Fruit fly (Drosophila melanogaster) whole organism, prepupa: Measurements from ENCODE around the gene CG7600.

Experiments used
- CG10631 ChIP-seq: fragments of 200-800 bp; sonication (Bioruptor generic); optimal IDR thresholded peaks from 2 replicates; lab custom pipeline; 2016; ENCODE audit warnings: missing biosample characterization, missing genetic modification characterization
- CG10669 ChIP-seq: fragments of 200-800 bp; sonication (Bioruptor generic); optimal IDR thresholded peaks from 3 replicates; lab custom pipeline; 2018; ENCODE audit warnings: missing biosample characterization, mild to moderate bottlenecking, missing genetic modification characterization, moderate library complexity
- CG11294 ChIP-seq: fragments of 200-800 bp; sonication (Bioruptor generic); IDR thresholded peaks from 2 replicates; pipeline ENCODE4 v1.3.6; 2022; ENCODE audit warnings: missing biosample characterization, missing genetic modification characterization
- CG11762 ChIP-seq: fragments of 200-800 bp; sonication (Bioruptor generic); optimal IDR thresholded peaks from 3 replicates; lab custom pipeline; 2016; ENCODE audit warnings: missing biosample characterization, missing genetic modification characterization; ENCODE audit not compliant: insufficient read depth
- CG11902 ChIP-seq: fragments of 200-800 bp; sonication (Bioruptor generic); optimal IDR thresholded peaks from 3 replicates; lab custom pipeline; 2016; ENCODE audit warnings: missing biosample characterization, missing genetic modification characterization
- CG15336 ChIP-seq: fragments of 200-800 bp; sonication (Bioruptor generic); IDR thresholded peaks from 2 replicates; pipeline ENCODE4 v1.3.6; 2022; ENCODE audit warnings: missing biosample characterization, missing genetic modification characterization
- CG1621 ChIP-seq: fragments of 200-800 bp; sonication (Bioruptor generic); optimal IDR thresholded peaks from 3 replicates; lab custom pipeline; 2018; ENCODE audit warnings: missing biosample characterization, mild to moderate bottlenecking, missing genetic modification characterization
- CG16779 ChIP-seq: fragments of 200-800 bp; sonication (Bioruptor generic); optimal IDR thresholded peaks from 3 replicates; lab custom pipeline; 2017; ENCODE audit warnings: missing biosample characterization, mild to moderate bottlenecking, missing genetic modification characterization
- CG3032 ChIP-seq: fragments of 200-800 bp; optimal IDR thresholded peaks from 2 replicates; lab custom pipeline; 2019; ENCODE audit warnings: missing biosample characterization, mild to moderate bottlenecking, missing genetic modification characterization, moderate library complexity
- CG31627 ChIP-seq: fragments of 200-800 bp; sonication (Bioruptor generic); optimal IDR thresholded peaks from 3 replicates; lab custom pipeline; 2016; ENCODE audit warnings: missing biosample characterization, missing genetic modification characterization
- CG32006 ChIP-seq: fragments of 200-800 bp; sonication (Bioruptor generic); optimal IDR thresholded peaks from 3 replicates; lab custom pipeline; 2017; ENCODE audit warnings: missing biosample characterization, mild to moderate bottlenecking, missing genetic modification characterization
- CG3919 ChIP-seq: fragments of 200-800 bp; sonication (Bioruptor generic); optimal IDR thresholded peaks from 3 replicates; lab custom pipeline; 2016; ENCODE audit warnings: missing biosample characterization, missing genetic modification characterization
- CG4318 ChIP-seq: fragments of 200-800 bp; sonication (Bioruptor generic); optimal IDR thresholded peaks from 3 replicates; lab custom pipeline; 2017; ENCODE audit warnings: missing biosample characterization, mild to moderate bottlenecking, missing genetic modification characterization
- CG6163 ChIP-seq: fragments of 200-800 bp; sonication (Bioruptor generic); IDR thresholded peaks from 3 replicates; pipeline ENCODE4 v1.3.6; 2022; ENCODE audit warnings: missing biosample characterization, missing genetic modification characterization
- CG6792 ChIP-seq: fragments of 200-800 bp; sonication (Bioruptor generic); optimal IDR thresholded peaks from 3 replicates; lab custom pipeline; 2016; ENCODE audit warnings: missing biosample characterization, missing genetic modification characterization
- CG6808 ChIP-seq: fragments of 200-800 bp; sonication (Bioruptor generic); optimal IDR thresholded peaks from 3 replicates; lab custom pipeline; 2017; ENCODE audit warnings: missing biosample characterization, missing genetic modification characterization, mild to moderate bottlenecking, moderate library complexity, missing genetic modification reagents
- CG6854 ChIP-seq: fragments of 200-800 bp; sonication (Bioruptor generic); optimal IDR thresholded peaks from 2 replicates; lab custom pipeline; 2017; ENCODE audit warnings: missing biosample characterization, mild to moderate bottlenecking, missing genetic modification characterization
- CG7368 ChIP-seq: fragments of 200-800 bp; sonication (Bioruptor generic); optimal IDR thresholded peaks from 3 replicates; lab custom pipeline; 2016; ENCODE audit warnings: missing biosample characterization, missing genetic modification characterization
- CG8119 ChIP-seq: fragments of 200-800 bp; sonication (Bioruptor generic); IDR thresholded peaks from 3 replicates; pipeline ENCODE4 v1.3.6; 2022; ENCODE audit warnings: missing biosample characterization, missing genetic modification characterization
- CG8319 ChIP-seq: fragments of 200-800 bp; sonication (Bioruptor generic); optimal IDR thresholded peaks from 3 replicates; lab custom pipeline; 2016; ENCODE audit warnings: missing biosample characterization, missing genetic modification characterization
- CG8632 ChIP-seq: fragments of 200-800 bp; sonication (Bioruptor generic); optimal IDR thresholded peaks from 3 replicates; lab custom pipeline; 2016; ENCODE audit warnings: missing biosample characterization, missing genetic modification characterization
- Eip75B ChIP-seq: fragments of 200-800 bp; sonication (Bioruptor generic); optimal IDR thresholded peaks from 3 replicates; lab custom pipeline; 2016; ENCODE audit warnings: missing biosample characterization, missing genetic modification characterization
- Eip78C ChIP-seq: fragments of 200-800 bp; sonication (Bioruptor generic); peaks from one replicate; lab custom pipeline; 2016; ENCODE audit warnings: missing biosample characterization, missing genetic modification characterization
- Eip93F ChIP-seq: fragments of 200-800 bp; sonication (Bioruptor generic); optimal IDR thresholded peaks from 2 replicates; lab custom pipeline; 2016; ENCODE audit warnings: missing biosample characterization, mild to moderate bottlenecking, missing genetic modification characterization
- Ets21C ChIP-seq: fragments of 200-800 bp; sonication (Bioruptor generic); optimal IDR thresholded peaks from 3 replicates; lab custom pipeline; 2016; ENCODE audit warnings: missing biosample characterization, missing genetic modification characterization
- Ets96B ChIP-seq: fragments of 200-800 bp; optimal IDR thresholded peaks from 2 replicates; lab custom pipeline; 2019; ENCODE audit warnings: missing biosample characterization, mild to moderate bottlenecking, missing genetic modification characterization, moderate library complexity
- Hr38 ChIP-seq: sonication (Bioruptor generic); optimal IDR thresholded peaks from 2 replicates; lab custom pipeline; 2016; ENCODE audit warnings: missing biosample characterization, missing genetic modification characterization
- Hr39 ChIP-seq: fragments of 200-800 bp; sonication (Bioruptor generic); optimal IDR thresholded peaks from 2 replicates; lab custom pipeline; 2016; ENCODE audit warnings: missing biosample characterization, missing genetic modification characterization
- Hr4 ChIP-seq: fragments of 200-800 bp; sonication (Bioruptor generic); optimal IDR thresholded peaks from 3 replicates; lab custom pipeline; 2016; ENCODE audit warnings: missing biosample characterization, missing genetic modification characterization
- Lpt ChIP-seq: fragments of 200-800 bp; sonication (Bioruptor generic); optimal IDR thresholded peaks from 3 replicates; lab custom pipeline; 2016; ENCODE audit warnings: missing biosample characterization, missing genetic modification characterization
- Met ChIP-seq: fragments of 200-800 bp; sonication (Bioruptor generic); optimal IDR thresholded peaks from 3 replicates; lab custom pipeline; 2016; ENCODE audit warnings: missing biosample characterization, missing genetic modification characterization
- OdsH ChIP-seq: fragments of 200-800 bp; sonication (Bioruptor generic); optimal IDR thresholded peaks from 3 replicates; lab custom pipeline; 2016; ENCODE audit warnings: missing biosample characterization, missing genetic modification characterization
- Smox ChIP-seq: fragments of 200-800 bp; sonication (Bioruptor generic); optimal IDR thresholded peaks from 3 replicates; lab custom pipeline; 2016; ENCODE audit warnings: missing biosample characterization, missing genetic modification characterization
- Sox102F ChIP-seq: fragments of 200-800 bp; sonication (Bioruptor generic); optimal IDR thresholded peaks from 2 replicates; lab custom pipeline; 2016; ENCODE audit warnings: missing biosample characterization, mild to moderate bottlenecking, missing genetic modification characterization
- Sox14 ChIP-seq: fragments of 200-800 bp; sonication (Bioruptor generic); optimal IDR thresholded peaks from 3 replicates; lab custom pipeline; 2016; ENCODE audit warnings: missing biosample characterization, missing genetic modification characterization
- Sox15 ChIP-seq: fragments of 200-800 bp; sonication (Bioruptor generic); optimal IDR thresholded peaks from 3 replicates; lab custom pipeline; 2016; ENCODE audit warnings: missing biosample characterization, missing genetic modification characterization
- achi ChIP-seq: fragments of 200-800 bp; sonication (Bioruptor generic); optimal IDR thresholded peaks from 3 replicates; lab custom pipeline; 2016; ENCODE audit warnings: missing biosample characterization, missing genetic modification characterization
- acj6 ChIP-seq: fragments of 200-800 bp; sonication (Bioruptor generic); optimal IDR thresholded peaks from 3 replicates; lab custom pipeline; 2016; ENCODE audit warnings: missing biosample characterization, missing genetic modification characterization
- cyc ChIP-seq: fragments of 200-800 bp; sonication (Bioruptor generic); optimal IDR thresholded peaks from 3 replicates; lab custom pipeline; 2016; ENCODE audit warnings: missing biosample characterization, missing genetic modification characterization
- dsx ChIP-seq: fragments of 200-800 bp; optimal IDR thresholded peaks from 3 replicates; lab custom pipeline; 2019; ENCODE audit warnings: missing biosample characterization, mild to moderate bottlenecking, missing genetic modification characterization, moderate library complexity; ENCODE audit not compliant: poor library complexity, severe bottlenecking
- eg ChIP-seq: fragments of 200-800 bp; sonication (Bioruptor generic); IDR thresholded peaks from 3 replicates; pipeline ENCODE4 v1.3.6; 2022; ENCODE audit warnings: missing biosample characterization, missing genetic modification characterization
- fd59A ChIP-seq: fragments of 200-800 bp; sonication (Bioruptor generic); optimal IDR thresholded peaks from 2 replicates; lab custom pipeline; 2017; ENCODE audit warnings: missing biosample characterization, mild to moderate bottlenecking, missing genetic modification characterization, missing genetic modification reagents
- fkh ChIP-seq: fragments of 200-800 bp; sonication (Bioruptor generic); optimal IDR thresholded peaks from 3 replicates; lab custom pipeline; 2017; ENCODE audit warnings: missing biosample characterization, mild to moderate bottlenecking, missing genetic modification characterization, moderate library complexity
- lz ChIP-seq: fragments of 200-800 bp; sonication (Bioruptor generic); optimal IDR thresholded peaks from 3 replicates; lab custom pipeline; 2016; ENCODE audit warnings: missing biosample characterization, missing genetic modification characterization
- net ChIP-seq: fragments of 200-800 bp; sonication (Bioruptor generic); optimal IDR thresholded peaks from 3 replicates; lab custom pipeline; 2016; ENCODE audit warnings: missing biosample characterization, missing genetic modification characterization
- pdm3 ChIP-seq: fragments of 200-800 bp; sonication (Bioruptor generic); optimal IDR thresholded peaks from 3 replicates; lab custom pipeline; 2016; ENCODE audit warnings: missing biosample characterization, missing genetic modification characterization
- salr ChIP-seq, 2 experiments: fragments of 200-800 bp; sonication (Bioruptor generic); optimal IDR thresholded peaks; 3 replicates each; lab custom pipeline; 2016 to 2018; ENCODE audit warnings: missing biosample characterization in 2 of 2, missing genetic modification characterization in 2 of 2, mild to moderate bottlenecking in 1 of 2
- ss ChIP-seq, 2 experiments: fragments of 200-800 bp; sonication (Bioruptor generic); optimal IDR thresholded peaks; 2 replicates in 1 of 2; 3 replicates in 1 of 2; lab custom pipeline; 2017 to 2018; ENCODE audit warnings: mild to moderate bottlenecking in 2 of 2, missing biosample characterization in 2 of 2, missing genetic modification characterization in 2 of 2, moderate library complexity in 1 of 2
- topi ChIP-seq: fragments of 200-800 bp; sonication (Bioruptor generic); optimal IDR thresholded peaks from 3 replicates; lab custom pipeline; 2016; ENCODE audit warnings: missing biosample characterization, missing genetic modification characterization
- vri ChIP-seq: fragments of 200-800 bp; sonication (Bioruptor generic); optimal IDR thresholded peaks from 3 replicates; lab custom pipeline; 2016; ENCODE audit warnings: missing biosample characterization, mild to moderate bottlenecking, missing genetic modification characterization

CG7600 gene

dm6 chr3L:11256147-11256971, 45.8 kb downstream of the CG7600 start:
- peak; percentile 61 for TF ChIP-seq Smox (GFP tag; lab: Kevin White, UChicago)
- peak; percentile 88 for TF ChIP-seq OdsH (GFP tag; lab: Kevin White, UChicago)
- peak; percentile 72 for TF ChIP-seq CG31627
- peak; percentile 69 for TF ChIP-seq Sox14 (GFP tag; lab: Kevin White, UChicago)
- peak; percentile 76 for TF ChIP-seq fd59A (GFP tag; lab: Kevin White, UChicago)
- peak; percentile 89 for TF ChIP-seq CG3919 (GFP tag; lab: Kevin White, UChicago)
- peak; percentile 87 for TF ChIP-seq CG10669 (GFP tag; lab: Kevin White, UChicago)
- TF ChIP-seq CG6163 (GFP tag; lab: Robert Waterston, UW) = peak; percentile 85
- peak; percentile 79 for TF ChIP-seq eg (GFP tag; lab: Robert Waterston, UW)
- TF ChIP-seq dsx (GFP tag; lab: Kevin White, UChicago) = peak; percentile 81
- TF ChIP-seq CG32006 (GFP tag; lab: Kevin White, UChicago) = peak; percentile 94
- TF ChIP-seq CG8632 (GFP tag; lab: Kevin White, UChicago) = peak; percentile 81
- TF ChIP-seq vri (GFP tag; lab: Kevin White, UChicago) = peak; percentile 19
- peak; percentile 79 for TF ChIP-seq Hr4
- TF ChIP-seq achi (GFP tag; lab: Kevin White, UChicago) = peak; percentile 85
- TF ChIP-seq CG10631 (GFP tag; lab: Kevin White, UChicago) = peak; percentile 88
- TF ChIP-seq pdm3 (GFP tag; lab: Kevin White, UChicago) = peak; percentile 76
- TF ChIP-seq Eip78C (GFP tag; lab: Kevin White, UChicago) = peak; percentile 94
- peak; percentile 59 for TF ChIP-seq CG8319
- TF ChIP-seq Sox102F (GFP tag; lab: Kevin White, UChicago) = peak; percentile 67
- peak; percentile 61 for TF ChIP-seq Met
- peak; percentile 88 for TF ChIP-seq CG3032 (tag; lab: Kevin White, UChicago)
- TF ChIP-seq CG16779 = peak; percentile 67
- TF ChIP-seq CG7368 (GFP tag; lab: Kevin White, UChicago) = peak; percentile 83
- peak; percentile 67 for TF ChIP-seq cyc (GFP tag; lab: Kevin White, UChicago)
- peak; percentile 66 for TF ChIP-seq CG1621
- peak; percentile 78 for TF ChIP-seq acj6 (GFP tag; lab: Kevin White, UChicago)
- peak; percentile 93 for TF ChIP-seq CG6808
- TF ChIP-seq CG11902 (GFP tag; lab: Kevin White, UChicago) = peak; percentile 82
- peak; percentile 74 for TF ChIP-seq CG6792 (GFP tag; lab: Kevin White, UChicago)
- peak; percentile 75 for TF ChIP-seq Lpt (GFP tag; lab: Kevin White, UChicago)
- TF ChIP-seq Ets96B (tag; lab: Kevin White, UChicago) = peak; percentile 83
- peak; percentile 75 for TF ChIP-seq topi (GFP tag; lab: Kevin White, UChicago)
- peak; percentile 71 for TF ChIP-seq Sox15 (GFP tag; lab: Kevin White, UChicago)
- TF ChIP-seq Ets21C = peak; percentile 41
- peak; percentile 70 for TF ChIP-seq Hr39 (GFP tag; lab: Kevin White, UChicago)
- peak; percentile 88 for TF ChIP-seq CG4318
- TF ChIP-seq net = peak; percentile 85
- peak; percentile 26 for TF ChIP-seq fkh (GFP tag; lab: Kevin White, UChicago)
- TF ChIP-seq Eip75B = peak; percentile 56
- peak; percentile 57 for TF ChIP-seq CG6854
- peak; percentile 85 for TF ChIP-seq ss (GFP tag; optimal IDR thresholded peaks at IDR 0.05; lab: Kevin White, UChicago)
- no peak for TF ChIP-seq Eip93F (GFP tag; lab: Kevin White, UChicago)
- TF ChIP-seq CG8119 (GFP tag; lab: Robert Waterston, UW) = peak; percentile 77
- peak; percentile 35 to 90 for TF ChIP-seq salr (GFP tag; optimal IDR thresholded peaks at IDR 0.05; lab: Kevin White, UChicago)
- peak; percentile 80 for TF ChIP-seq CG11762 (GFP tag; lab: Kevin White, UChicago)
- TF ChIP-seq Hr38 (GFP tag; lab: Kevin White, UChicago) = no peak
- TF ChIP-seq CG11294 (GFP tag; lab: Robert Waterston, UW) = peak; percentile 49
- peak; percentile 58; the same call in 1 of the 2 replicates for TF ChIP-seq CG15336 (GFP tag; lab: Robert Waterston, UW)
- peak; percentile 61 for TF ChIP-seq lz
